Worm (Caenorhabditis elegans) whole organism, L3 larva: ENCODE results near the gene F49C5.7.

ENCODE experiments used
- aly-2 ChIP-seq: fragments of 150-350 bp; optimal IDR thresholded peaks from 2 replicates; lab custom pipeline; 2014; ENCODE audit warnings: missing biosample characterization, missing genetic modification characterization
- ceh-9 ChIP-seq: sonication (generic microtip); optimal IDR thresholded peaks from 2 replicates; lab custom pipeline; 2018; ENCODE audit warnings: missing biosample characterization, missing genetic modification characterization
- elt-1 ChIP-seq: fragments of 150-350 bp; optimal IDR thresholded peaks from 2 replicates; lab custom pipeline; 2014; ENCODE audit warnings: missing biosample characterization, missing genetic modification characterization
- elt-2 ChIP-seq: sonication (generic microtip); optimal IDR thresholded peaks from 2 replicates; lab custom pipeline; 2016; ENCODE audit warnings: missing genetic modification reagents, mild to moderate bottlenecking, missing genetic modification characterization, missing compliant biosample characterization
- mdl-1 ChIP-seq: fragments of 150-350 bp; optimal IDR thresholded peaks from 2 replicates; lab custom pipeline; 2014; ENCODE audit warnings: missing biosample characterization, missing genetic modification characterization
- nhr-11 ChIP-seq: fragments of 150-350 bp; optimal IDR thresholded peaks from 2 replicates; lab custom pipeline; 2014; ENCODE audit warnings: missing biosample characterization, missing genetic modification characterization
- nhr-28 ChIP-seq: fragments of 150-350 bp; optimal IDR thresholded peaks from 2 replicates; lab custom pipeline; 2014; ENCODE audit warnings: missing biosample characterization, missing genetic modification characterization
- nhr-77 ChIP-seq: fragments of 150-350 bp; optimal IDR thresholded peaks from 2 replicates; lab custom pipeline; 2014; ENCODE audit warnings: missing biosample characterization, missing genetic modification characterization
- skn-1 ChIP-seq: fragments of 150-350 bp; optimal IDR thresholded peaks from 2 replicates; lab custom pipeline; 2014; ENCODE audit warnings: missing biosample characterization, missing genetic modification characterization
- zag-1 ChIP-seq: fragments of 150-350 bp; optimal IDR thresholded peaks from 2 replicates; lab custom pipeline; 2014; ENCODE audit warnings: missing biosample characterization, missing genetic modification characterization

ce11 chrII:12546413-12546812, 19.5 kb upstream of the F49C5.7 start, which contains the start of the genes F49C5.5 and F49C5.10:
- TF ChIP-seq elt-2 (tag; lab: Kevin White, UChicago) (no peak), aly-2 (no peak), nhr-28 (tag; lab: Kevin White, UChicago) (no peak), nhr-11 (tag; lab: Kevin White, UChicago) (no peak), skn-1 (no peak), ceh-9 (tag; lab: Kevin White, UChicago) (no peak), zag-1 (no peak), nhr-77 (no peak), elt-1 (tag; lab: Kevin White, UChicago) (no peak), mdl-1 (tag; lab: Kevin White, UChicago) (no peak)
